Worm (Caenorhabditis elegans): ENCODE results near the gene F59B2.9.
"Not testable (repeated sequence)": the region's sequence is repeated elsewhere in the genome, so short reads cannot be mapped to it uniquely, and the experiment has no call there.

The F59B2.9 gene

DNA sequence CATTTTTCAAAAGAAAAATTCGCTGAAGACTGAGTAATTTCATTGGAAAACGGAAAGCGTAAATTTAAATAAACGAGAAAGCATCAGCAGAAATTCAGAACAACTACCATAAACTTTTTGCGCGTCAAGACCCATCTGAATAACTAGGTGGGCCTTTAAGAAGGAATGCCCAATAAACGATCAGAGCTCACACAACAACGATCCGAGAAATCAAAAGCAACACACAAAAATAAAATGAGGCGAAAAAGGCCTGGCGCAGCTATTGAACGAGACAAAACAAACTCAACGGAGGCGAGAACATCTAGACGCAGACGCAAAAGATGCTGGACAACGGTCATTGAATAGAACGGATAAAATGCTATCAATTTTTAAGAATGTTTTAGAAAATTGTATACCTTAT is 13.3 kb downstream of the F59B2.9 start:
- TF ChIP-seq eyg-1 (tag; optimal IDR thresholded peaks at IDR 0.05) (no peak), pha-2 (tag; optimal IDR thresholded peaks at IDR 0.05) (no peak), ceh-22 (tag; optimal IDR thresholded peaks at IDR 0.05) (no peak), ceh-48 (tag; optimal IDR thresholded peaks at IDR 0.05) (no peak), Y22D7AL.16 (tag; optimal IDR thresholded peaks at IDR 0.05) (no peak), K02D7.2 (tag; optimal IDR thresholded peaks at IDR 0.05) (no peak), fkh-6 (tag; optimal IDR thresholded peaks at IDR 0.05) (no peak), nhr-232 (tag; optimal IDR thresholded peaks at IDR 0.05) (no peak), sox-2 (GFP tag; IDR thresholded peaks at IDR 0.05) (no peak), nfya-1 (tag; optimal IDR thresholded peaks at IDR 0.05) (no peak), che-1 (tag; optimal IDR thresholded peaks at IDR 0.05) (no peak), ceh-24 (tag; optimal IDR thresholded peaks at IDR 0.05) (no peak), ahr-1 (tag; optimal IDR thresholded peaks at IDR 0.05) (no peak), ceh-19 (GFP tag; optimal IDR thresholded peaks at IDR 0.05) (no peak), ceh-31 (tag; optimal IDR thresholded peaks at IDR 0.05) (no peak), hlh-15 (tag; optimal IDR thresholded peaks at IDR 0.05) (no peak), ref-2 (tag; optimal IDR thresholded peaks at IDR 0.05) (no peak), lin-11 (tag; optimal IDR thresholded peaks at IDR 0.05) (no peak), ceh-30 (tag; optimal IDR thresholded peaks at IDR 0.05) (no peak)

DNA sequence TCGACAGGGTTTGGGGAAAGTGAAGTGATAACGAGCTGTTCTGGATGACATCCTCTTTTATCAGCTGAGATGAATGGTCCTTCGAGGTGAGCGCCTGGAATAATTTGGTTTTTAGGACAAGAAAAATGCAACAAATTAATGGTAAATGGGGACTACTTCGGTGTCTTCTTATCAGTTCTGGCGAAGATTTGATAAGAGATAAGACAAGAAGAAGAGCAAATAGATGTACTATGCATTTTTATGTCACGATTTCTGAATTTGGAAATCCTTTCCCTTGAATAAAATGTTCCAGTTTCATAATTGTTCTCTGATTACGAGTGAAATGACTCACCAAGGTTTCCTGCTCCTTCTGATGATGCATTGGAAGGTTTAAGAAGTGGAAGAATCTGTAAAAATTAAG is 14.4 kb downstream of the F59B2.9 start:
- TF ChIP-seq elt-2 (tag; optimal IDR thresholded peaks at IDR 0.05) (peak; percentile 88), ceh-9 (tag; optimal IDR thresholded peaks at IDR 0.05) (no peak)

DNA sequence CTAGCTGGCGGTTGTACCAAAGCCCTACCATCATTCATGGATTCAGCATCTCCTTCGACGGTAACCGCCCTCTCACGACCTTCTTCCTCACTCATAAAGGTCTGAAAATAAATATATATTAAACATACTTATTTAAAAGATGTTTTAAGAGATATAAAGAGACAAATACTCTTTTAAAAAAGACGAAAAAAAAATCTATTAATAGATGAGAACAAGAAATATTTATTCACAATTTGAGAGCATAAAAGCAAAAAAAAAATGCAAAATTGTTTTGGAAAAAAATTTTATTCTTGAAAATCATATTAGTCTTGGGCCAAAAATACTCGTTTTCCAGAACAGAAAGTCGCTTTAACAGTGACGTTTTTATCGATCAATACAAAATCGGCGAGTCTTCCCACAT is 15.5 kb downstream of the F59B2.9 start, which contains the start of gene skat-1:
Gene skat-1, minus strand, starts transcription at position 101 of the 400 bp plus-strand sequence.
- TF ChIP-seq ztf-16 (tag; optimal IDR thresholded peaks at IDR 0.05) = no peak
- no peak for TF ChIP-seq ahr-1 (tag; optimal IDR thresholded peaks at IDR 0.05)
- TF ChIP-seq hlh-13 (GFP tag; optimal IDR thresholded peaks at IDR 0.05) = no peak
- TF ChIP-seq pat-9 (tag; optimal IDR thresholded peaks at IDR 0.05) = no peak
- no peak for TF ChIP-seq npax-4 (tag; optimal IDR thresholded peaks at IDR 0.05)
- no peak for TF ChIP-seq K09A11.1 (tag; optimal IDR thresholded peaks at IDR 0.05; ENCODE audit: insufficient read depth)
- no peak for TF ChIP-seq syd-9 (tag; optimal IDR thresholded peaks at IDR 0.05)
- TF ChIP-seq C08G9.2 (tag; optimal IDR thresholded peaks at IDR 0.05) = no peak
- no peak for TF ChIP-seq ceh-45 (GFP tag; IDR thresholded peaks at IDR 0.05)
- no peak for TF ChIP-seq ttx-3 (tag; optimal IDR thresholded peaks at IDR 0.05)
- TF ChIP-seq ceh-24 (tag; optimal IDR thresholded peaks at IDR 0.05) = no peak
- TF ChIP-seq unc-3 (GFP tag; conservative IDR thresholded peaks at IDR 0.05) = no peak
- TF ChIP-seq unc-3 (tag; optimal IDR thresholded peaks at IDR 0.05) = no peak
- TF ChIP-seq ceh-48 (tag; optimal IDR thresholded peaks at IDR 0.05) = no peak

DNA sequence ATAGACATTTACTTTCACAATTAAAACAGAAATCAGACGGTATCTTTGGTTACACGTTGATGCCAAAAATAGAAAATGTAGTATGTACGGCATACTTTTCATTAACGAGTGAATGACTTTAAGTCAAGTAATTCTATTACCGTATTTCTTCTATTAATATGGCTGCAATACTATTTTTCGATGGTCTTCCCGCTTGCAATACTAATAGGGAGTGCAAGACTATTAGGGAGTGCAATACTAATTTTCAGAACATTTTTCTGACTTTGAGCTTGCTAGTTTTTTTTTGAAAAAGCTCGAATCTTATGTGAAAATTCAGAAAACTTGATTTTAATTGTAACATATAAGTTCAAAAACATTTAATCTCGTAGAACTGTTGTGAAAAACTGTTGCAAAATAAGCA is 22.5 kb downstream of the F59B2.9 start, which contains the start of gene R08D7.7:
Gene R08D7.7, plus strand, starts transcription at position 301 of the 400 bp plus-strand sequence.
- TF ChIP-seq unc-55 (GFP tag; optimal IDR thresholded peaks at IDR 0.05); ztf-16 (tag; optimal IDR thresholded peaks at IDR 0.05); ceh-19 (GFP tag; optimal IDR thresholded peaks at IDR 0.05): not testable (repeated sequence)

DNA sequence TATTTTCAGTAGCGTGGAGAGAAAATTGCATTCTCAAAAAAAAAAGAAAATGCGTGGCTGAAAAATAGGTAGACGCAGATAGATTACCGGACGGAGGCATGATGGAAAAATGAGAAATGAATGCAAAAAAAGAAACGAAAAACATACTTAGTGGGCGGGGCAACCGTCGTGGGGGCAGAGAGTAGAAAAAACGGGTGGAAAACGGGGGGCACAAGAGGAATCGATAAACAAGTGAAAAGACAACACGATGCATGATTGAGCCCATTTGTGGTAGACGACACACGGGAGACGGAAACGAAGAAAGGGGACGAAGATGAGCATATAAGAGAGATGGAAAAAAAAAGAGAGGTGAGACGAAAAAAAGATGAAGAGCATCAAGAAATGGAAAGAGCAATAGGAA is 23.7 kb downstream of the F59B2.9 start:
- TF ChIP-seq elt-2 (tag; optimal IDR thresholded peaks at IDR 0.05) (no peak), dve-1 (tag; optimal IDR thresholded peaks at IDR 0.05) (no peak), T23F11.4 (GFP tag; optimal IDR thresholded peaks at IDR 0.05) (no peak), gmeb-2 (tag; optimal IDR thresholded peaks at IDR 0.05) (no peak), tbx-7 (tag; optimal IDR thresholded peaks at IDR 0.05) (no peak), zip-5 (tag; optimal IDR thresholded peaks at IDR 0.05) (no peak), C38D4.7 (GFP tag; optimal IDR thresholded peaks at IDR 0.05) (no peak), unc-86 (tag; optimal IDR thresholded peaks at IDR 0.05) (no peak), odd-2 (tag; optimal IDR thresholded peaks at IDR 0.05) (no peak), fax-1 (tag; optimal IDR thresholded peaks at IDR 0.05) (no peak), rnt-1 (tag; optimal IDR thresholded peaks at IDR 0.05) (no peak), dmd-4 (tag; optimal IDR thresholded peaks at IDR 0.05; ENCODE audit: borderline replicate concordance) (no peak), ceh-9 (tag; optimal IDR thresholded peaks at IDR 0.05) (no peak)
